Worm (Caenorhabditis elegans) whole organism, late embryonic: ENCODE results near the gene F35C11.7.

Experiments
- C38D4.7 ChIP-seq: fragments of 200-800 bp; sonication (Bioruptor generic); optimal IDR thresholded peaks from 2 replicates; lab custom pipeline; 2018; ENCODE audit warnings: mild to moderate bottlenecking, missing genetic modification characterization, moderate library complexity, missing compliant biosample characterization
- K02D7.2 ChIP-seq: sonication (generic microtip); optimal IDR thresholded peaks from 2 replicates; lab custom pipeline; 2017; ENCODE audit warnings: mild to moderate bottlenecking, missing genetic modification characterization, missing compliant biosample characterization
- K09A11.1 ChIP-seq: sonication (generic microtip); optimal IDR thresholded peaks from 2 replicates; lab custom pipeline; 2017; ENCODE audit warnings: antibody characterized with exemption, mild to moderate bottlenecking, missing genetic modification characterization, missing compliant biosample characterization; ENCODE audit not compliant: insufficient read depth
- ama-1 ChIP-seq: fragments of 150-350 bp; optimal IDR thresholded peaks from 2 replicates; lab custom pipeline; 2014
- ceh-2 ChIP-seq: sonication (generic microtip); optimal IDR thresholded peaks from 2 replicates; lab custom pipeline; 2016; ENCODE audit warnings: missing genotype, missing genetic modification characterization, missing compliant biosample characterization
- ceh-30 ChIP-seq: fragments of 150-350 bp; optimal IDR thresholded peaks from 2 replicates; lab custom pipeline; 2014; ENCODE audit warnings: missing biosample characterization, missing genetic modification characterization
- ceh-31 ChIP-seq: sonication (generic microtip); optimal IDR thresholded peaks from 2 replicates; lab custom pipeline; 2016; ENCODE audit warnings: missing genetic modification characterization, missing compliant biosample characterization
- ceh-9 ChIP-seq: sonication (generic microtip); optimal IDR thresholded peaks from 2 replicates; lab custom pipeline; 2016; ENCODE audit warnings: mild to moderate bottlenecking, missing genetic modification characterization, inconsistent platforms, missing compliant biosample characterization
- che-1 ChIP-seq: sonication (generic microtip); optimal IDR thresholded peaks from 2 replicates; lab custom pipeline; 2016; ENCODE audit warnings: mild to moderate bottlenecking, missing genetic modification characterization, missing compliant biosample characterization
- dmd-4 ChIP-seq: sonication (generic microtip); optimal IDR thresholded peaks from 2 replicates; lab custom pipeline; 2016; ENCODE audit warnings: borderline replicate concordance, missing genetic modification characterization, missing compliant biosample characterization
- dve-1 ChIP-seq: sonication (generic microtip); optimal IDR thresholded peaks from 2 replicates; lab custom pipeline; 2017; ENCODE audit warnings: antibody characterized with exemption, mild to moderate bottlenecking, missing genetic modification characterization, missing compliant biosample characterization
- elt-2 ChIP-seq: sonication (generic microtip); optimal IDR thresholded peaks from 2 replicates; lab custom pipeline; 2016; ENCODE audit warnings: missing genetic modification reagents, missing genetic modification characterization, missing compliant biosample characterization
- elt-4 ChIP-seq: sonication (generic microtip); optimal IDR thresholded peaks from 2 replicates; lab custom pipeline; 2016; ENCODE audit warnings: missing genetic modification characterization, missing compliant biosample characterization
- ets-4 ChIP-seq: sonication (generic microtip); optimal IDR thresholded peaks from 2 replicates; lab custom pipeline; 2016; ENCODE audit warnings: missing genetic modification characterization, missing compliant biosample characterization
- fax-1 ChIP-seq: sonication (generic microtip); optimal IDR thresholded peaks from 2 replicates; lab custom pipeline; 2016; ENCODE audit warnings: missing genotype, missing genetic modification characterization, missing compliant biosample characterization
- fkh-10 ChIP-seq: fragments of 150-350 bp; optimal IDR thresholded peaks from 2 replicates; lab custom pipeline; 2014; ENCODE audit warnings: missing biosample characterization, missing genetic modification reagents, missing genetic modification characterization
- gmeb-2 ChIP-seq: sonication (generic microtip); optimal IDR thresholded peaks from 2 replicates; lab custom pipeline; 2016; ENCODE audit warnings: missing genetic modification characterization, inconsistent platforms, missing compliant biosample characterization
- hlh-13 ChIP-seq: fragments of 200-800 bp; sonication (Bioruptor generic); optimal IDR thresholded peaks from 2 replicates; lab custom pipeline; 2018; ENCODE audit warnings: mild to moderate bottlenecking, missing genetic modification characterization, missing compliant biosample characterization
- hlh-15 ChIP-seq: sonication (generic microtip); optimal IDR thresholded peaks from 2 replicates; lab custom pipeline; 2016; ENCODE audit warnings: missing genetic modification characterization, missing compliant biosample characterization
- hlh-30 ChIP-seq: sonication (generic microtip); optimal IDR thresholded peaks from 2 replicates; lab custom pipeline; 2017; ENCODE audit warnings: antibody characterized with exemption, missing genetic modification characterization, missing compliant biosample characterization; ENCODE audit not compliant: insufficient read depth
- lim-6 ChIP-seq: sonication (generic microtip); optimal IDR thresholded peaks from 2 replicates; lab custom pipeline; 2016; ENCODE audit warnings: missing genetic modification characterization, missing compliant biosample characterization
- madf-2 ChIP-seq: sonication (generic microtip); optimal IDR thresholded peaks from 2 replicates; lab custom pipeline; 2017; ENCODE audit warnings: missing genetic modification characterization, missing compliant biosample characterization
- mec-3 ChIP-seq: sonication (generic microtip); optimal IDR thresholded peaks from 2 replicates; lab custom pipeline; 2016; ENCODE audit warnings: borderline replicate concordance, missing genetic modification characterization, missing compliant biosample characterization
- nfya-1 ChIP-seq: sonication (generic microtip); optimal IDR thresholded peaks from 2 replicates; lab custom pipeline; 2017; ENCODE audit warnings: missing genetic modification characterization, mild to moderate bottlenecking, missing compliant biosample characterization, antibody characterized with exemption, moderate library complexity
- nhr-11 ChIP-seq: fragments of 150-350 bp; optimal IDR thresholded peaks from 2 replicates; lab custom pipeline; 2014; ENCODE audit warnings: missing biosample characterization, missing genetic modification characterization
- nhr-232 ChIP-seq: sonication (generic microtip); optimal IDR thresholded peaks from 2 replicates; lab custom pipeline; 2016; ENCODE audit warnings: missing genetic modification characterization, missing compliant biosample characterization
- odd-2 ChIP-seq: sonication (generic microtip); optimal IDR thresholded peaks from 2 replicates; lab custom pipeline; 2017; ENCODE audit warnings: antibody characterized with exemption, mild to moderate bottlenecking, missing genetic modification characterization, missing compliant biosample characterization
- pha-2 ChIP-seq: sonication (generic microtip); optimal IDR thresholded peaks from 2 replicates; lab custom pipeline; 2017; ENCODE audit warnings: mild to moderate bottlenecking, missing genetic modification characterization, missing compliant biosample characterization
- pqm-1 ChIP-seq: sonication (generic microtip); optimal IDR thresholded peaks from 2 replicates; lab custom pipeline; 2016; ENCODE audit warnings: missing genetic modification characterization, missing compliant biosample characterization
- rnt-1 ChIP-seq: sonication (generic microtip); optimal IDR thresholded peaks from 2 replicates; lab custom pipeline; 2016; ENCODE audit warnings: missing genetic modification characterization, missing compliant biosample characterization
- sox-2 ChIP-seq: fragments of 200-800 bp; sonication (Bioruptor generic); IDR thresholded peaks from 2 replicates; pipeline ENCODE4 v1.3.6; 2022; ENCODE audit warnings: missing genetic modification reagents, missing genetic modification characterization, missing compliant biosample characterization
- sox-4 ChIP-seq: sonication (generic microtip); optimal IDR thresholded peaks from 2 replicates; lab custom pipeline; 2017; ENCODE audit warnings: mild to moderate bottlenecking, missing genetic modification characterization, inconsistent platforms, missing compliant biosample characterization
- tbx-7 ChIP-seq: sonication (generic microtip); optimal IDR thresholded peaks from 2 replicates; lab custom pipeline; 2016; ENCODE audit warnings: missing genotype, missing genetic modification characterization, missing compliant biosample characterization
- unc-42 ChIP-seq: sonication (generic microtip); optimal IDR thresholded peaks from 2 replicates; lab custom pipeline; 2016; ENCODE audit warnings: missing genotype, missing genetic modification characterization, missing compliant biosample characterization
- unc-86 ChIP-seq: sonication (generic microtip); optimal IDR thresholded peaks from 2 replicates; lab custom pipeline; 2016; ENCODE audit warnings: missing genetic modification characterization, missing compliant biosample characterization
- zip-5 ChIP-seq: sonication (generic microtip); optimal IDR thresholded peaks from 2 replicates; lab custom pipeline; 2016; ENCODE audit warnings: missing genetic modification characterization, missing compliant biosample characterization
- ztf-16 ChIP-seq: sonication (generic microtip); optimal IDR thresholded peaks from 2 replicates; lab custom pipeline; 2017; ENCODE audit warnings: missing genetic modification characterization, missing compliant biosample characterization

Gene F35C11.7

ce11 chrII:8226475-8226874 is 29.6 kb upstream of the F35C11.7 start:
- TF ChIP-seq elt-2 (tag; lab: Kevin White, UChicago): peak; percentile 83
- no peak for TF ChIP-seq madf-2 (tag; lab: Kevin White, UChicago)
- TF ChIP-seq, all 69 proteins: peak for 1

DNA sequence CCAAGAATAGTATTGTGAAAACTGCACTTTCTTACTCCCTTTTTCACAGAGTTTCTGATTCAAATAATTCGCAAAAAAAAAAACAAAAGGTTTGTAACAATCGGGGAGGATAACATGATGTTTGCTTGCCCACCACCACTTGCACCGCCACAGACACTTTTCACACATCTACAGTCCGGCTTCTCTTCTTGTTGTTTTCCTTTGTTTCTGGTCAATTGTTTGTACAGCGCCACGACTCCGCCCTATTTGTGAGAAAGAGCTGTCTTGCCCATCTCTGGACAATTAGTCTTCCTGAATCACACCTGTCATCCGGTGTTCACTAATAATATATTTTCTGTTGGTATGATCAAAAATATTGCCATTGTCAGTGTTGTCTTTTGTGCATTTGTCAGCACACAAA is 25.1 kb upstream of the F35C11.7 start, which contains the start of gene M110.9:
Gene M110.9 (plus strand): TSS at position 301 of the 400 bp plus-strand sequence.
- no peak for TF ChIP-seq sox-4
- TF ChIP-seq nhr-232 (tag; lab: Kevin White, UChicago): no peak
- no peak for TF ChIP-seq tbx-7
- TF ChIP-seq nhr-11: no peak
- no peak for TF ChIP-seq dmd-4
- TF ChIP-seq fkh-10: no peak
- TF ChIP-seq ztf-16 (tag; lab: Kevin White, UChicago): no peak
- TF ChIP-seq dve-1 (tag; lab: Kevin White, UChicago): no peak
- no peak for TF ChIP-seq ceh-9 (tag; lab: Kevin White, UChicago)
- no peak for TF ChIP-seq ceh-30 (tag; lab: Kevin White, UChicago)
- TF ChIP-seq pqm-1 (tag; lab: Kevin White, UChicago): no peak
- TF ChIP-seq ceh-31 (tag; lab: Kevin White, UChicago): no peak
- TF ChIP-seq zip-5: no peak
- TF ChIP-seq, all 69 proteins: peak for 0

- TF ChIP-seq unc-42 (tag; lab: Kevin White, UChicago) (no peak), sox-4 (no peak), ceh-31 (tag; lab: Kevin White, UChicago) (no peak), hlh-15 (tag; lab: Kevin White, UChicago) (no peak), ztf-16 (tag; lab: Kevin White, UChicago) (no peak), dve-1 (tag; lab: Kevin White, UChicago) (no peak), pha-2 (no peak), ets-4 (tag; lab: Kevin White, UChicago) (no peak), K09A11.1 (no peak), hlh-30 (tag; lab: Kevin White, UChicago) (no peak), C38D4.7 (GFP tag; lab: Kevin White, UChicago) (no peak), fax-1 (tag; lab: Kevin White, UChicago) (no peak)
Observed at ce11 chrII:8232489-8232888, 23.6 kb upstream of the F35C11.7 start, which contains the start of gene M110.7. TSS of gene M110.7 (plus strand) at chrII:8232789.

DNA sequence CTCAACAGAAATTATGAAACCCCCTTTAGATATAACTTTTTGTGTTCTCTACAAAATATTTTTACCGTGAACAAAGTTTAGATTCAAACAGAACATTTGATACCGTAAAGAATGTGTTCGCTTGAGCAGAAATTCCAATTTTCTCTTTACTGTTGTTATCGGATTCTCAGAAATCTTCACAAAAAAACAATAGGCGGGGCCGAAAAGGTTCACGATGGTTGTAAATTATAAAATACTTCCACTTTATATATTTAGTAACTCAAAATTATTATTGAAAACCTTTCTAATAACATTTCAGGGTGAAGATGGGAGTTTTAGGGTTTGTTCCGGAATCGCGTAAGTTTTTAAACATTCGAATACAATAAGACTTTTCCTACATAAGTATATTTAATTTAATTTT is 18.0 kb upstream of the F35C11.7 start, which contains the start of gene nlp-5:
Gene nlp-5 (plus strand): TSS at position 301 of the 400 bp plus-strand sequence.
- no peak for TF ChIP-seq ceh-9 (tag; lab: Kevin White, UChicago)
- TF ChIP-seq odd-2 (tag; lab: Kevin White, UChicago): no peak

DNA sequence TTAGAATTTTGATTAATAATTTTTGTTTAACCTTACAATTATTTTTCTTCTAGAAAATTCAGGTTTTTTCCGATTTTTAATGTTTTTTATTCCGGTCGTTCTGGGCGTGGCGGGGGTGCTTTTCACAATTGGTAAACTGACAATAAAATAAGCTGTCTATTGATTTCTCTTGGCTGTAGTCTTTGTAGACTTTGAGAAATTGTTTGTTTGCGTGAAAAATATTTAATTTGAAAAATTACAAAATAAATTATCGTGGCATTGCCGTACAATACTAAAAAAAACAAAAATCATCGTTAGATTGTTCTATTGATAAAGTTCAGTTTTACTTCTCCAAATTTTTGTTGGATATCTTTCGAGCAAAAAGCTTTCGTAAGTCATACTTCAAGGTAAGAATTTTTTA is 9.6 kb upstream of the F35C11.7 start, which contains the start of gene F35C11.3:
Gene F35C11.3 (plus strand): TSS at position 301 of the 400 bp plus-strand sequence.
- no peak for TF ChIP-seq K02D7.2 (tag; lab: Kevin White, UChicago)
- no peak for TF ChIP-seq dve-1 (tag; lab: Kevin White, UChicago)
- no peak for TF ChIP-seq gmeb-2 (tag; lab: Kevin White, UChicago)
- TF ChIP-seq nhr-232 (tag; lab: Kevin White, UChicago): no peak
- TF ChIP-seq ceh-30 (tag; lab: Kevin White, UChicago): no peak

DNA sequence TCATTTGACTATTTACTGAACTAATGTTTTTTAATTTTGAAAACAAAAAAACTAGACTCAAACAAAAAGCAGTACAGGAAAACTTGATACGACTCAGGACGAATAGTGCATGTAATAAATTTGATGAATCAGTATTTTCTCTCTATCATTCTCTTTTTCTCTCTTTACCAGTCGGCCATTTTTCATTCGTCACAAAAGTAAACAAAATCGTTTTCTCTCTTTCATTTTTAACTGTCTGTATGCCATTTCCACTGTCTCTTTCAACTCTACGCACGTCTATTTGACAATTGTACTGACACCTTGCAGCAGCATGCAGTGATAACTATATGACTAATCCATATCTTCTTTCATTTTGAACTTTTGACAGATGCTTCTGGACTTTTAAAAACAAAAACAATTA is 7.4 kb upstream of the F35C11.7 start, which contains the start of the genes F35C11.2 and F35C11.4:
Gene F35C11.2 (minus strand): TSS at position 90 of the 400 bp plus-strand sequence.
Gene F35C11.4 (plus strand): TSS at position 260 of the 400 bp plus-strand sequence.
- TF ChIP-seq tbx-7: no peak
- no peak for TF ChIP-seq unc-86 (tag; lab: Kevin White, UChicago)
- no peak for TF ChIP-seq madf-2 (tag; lab: Kevin White, UChicago)
- TF ChIP-seq lim-6: no peak
- no peak for TF ChIP-seq mec-3 (tag; lab: Kevin White, UChicago)
- no peak for TF ChIP-seq nfya-1 (tag; lab: Kevin White, UChicago)
- no peak for TF ChIP-seq hlh-13 (GFP tag; lab: Kevin White, UChicago)
- TF ChIP-seq C38D4.7 (GFP tag; lab: Kevin White, UChicago): no peak
- no peak for TF ChIP-seq ama-1
- no peak for TF ChIP-seq elt-2 (tag; lab: Kevin White, UChicago)
- TF ChIP-seq sox-2 (GFP tag; lab: Robert Waterston, UW): no peak
- no peak for TF ChIP-seq rnt-1
- no peak for TF ChIP-seq elt-4
- TF ChIP-seq ceh-2 (tag; lab: Kevin White, UChicago): no peak
- no peak for TF ChIP-seq che-1 (tag; lab: Kevin White, UChicago)
